Fruit fly (Drosophila melanogaster): ENCODE results near the gene by.

- no peak for TF ChIP-seq CG11294 (GFP tag; IDR thresholded peaks at IDR 0.05)
- TF ChIP-seq net (GFP tag; optimal IDR thresholded peaks at IDR 0.05), result no peak
- TF ChIP-seq CG10631 (GFP tag; optimal IDR thresholded peaks at IDR 0.05), result no peak
- no peak for TF ChIP-seq achi (GFP tag; optimal IDR thresholded peaks at IDR 0.05)
- TF ChIP-seq fd59A (GFP tag; optimal IDR thresholded peaks at IDR 0.05), result no peak
- no peak for TF ChIP-seq Hr39 (GFP tag; optimal IDR thresholded peaks at IDR 0.05)
- no peak for TF ChIP-seq CG3032 (tag; optimal IDR thresholded peaks at IDR 0.05)
Measured at dm6 chr3R:9487561-9487960, 45.2 kb downstream of the by start.
